Worm (Caenorhabditis elegans) whole organism, mixed stage, embryonic: ENCODE measurements around the gene ZK84.4.

Source experiments
- M03D4.4 ChIP-seq: sonication (generic microtip); optimal IDR thresholded peaks from 2 replicates; lab custom pipeline; 2017; ENCODE audit warnings: mild to moderate bottlenecking, missing genetic modification characterization, missing compliant biosample characterization
- bed-3 ChIP-seq: fragments of 200-800 bp; sonication (Bioruptor generic); optimal IDR thresholded peaks from 3 replicates; lab custom pipeline; 2018; ENCODE audit warnings: mild to moderate bottlenecking, missing genetic modification characterization, moderate library complexity, missing compliant biosample characterization
- blmp-1 ChIP-seq: fragments of 150-350 bp; optimal IDR thresholded peaks from 2 replicates; lab custom pipeline; 2014; ENCODE audit warnings: missing biosample characterization, missing genetic modification characterization
- ceh-39 ChIP-seq: fragments of 150-350 bp; optimal IDR thresholded peaks from 2 replicates; lab custom pipeline; 2014; ENCODE audit warnings: missing biosample characterization, missing genetic modification characterization
- ceh-43 ChIP-seq: fragments of 200-800 bp; sonication (Bioruptor generic); optimal IDR thresholded peaks from 2 replicates; lab custom pipeline; 2018; ENCODE audit warnings: mild to moderate bottlenecking, missing genetic modification characterization, moderate library complexity, missing compliant biosample characterization
- ceh-83 ChIP-seq: fragments of 200-800 bp; sonication (Bioruptor generic); optimal IDR thresholded peaks from 2 replicates; lab custom pipeline; 2018; ENCODE audit warnings: mild to moderate bottlenecking, missing genetic modification characterization, missing compliant biosample characterization
- ces-1 ChIP-seq: fragments of 150-350 bp; optimal IDR thresholded peaks from 2 replicates; lab custom pipeline; 2014; ENCODE audit warnings: missing biosample characterization, missing genetic modification reagents, missing genetic modification characterization
- cnd-1 ChIP-seq: fragments of 200-800 bp; sonication (Bioruptor generic); optimal IDR thresholded peaks from 2 replicates; lab custom pipeline; 2018; ENCODE audit warnings: mild to moderate bottlenecking, missing genetic modification characterization, missing compliant biosample characterization
- drap-1 ChIP-seq: fragments of 200-800 bp; sonication (Bioruptor generic); optimal IDR thresholded peaks from 3 replicates; lab custom pipeline; 2018; ENCODE audit warnings: mild to moderate bottlenecking, missing genetic modification characterization, missing compliant biosample characterization
- elt-1 ChIP-seq: sonication (generic microtip); optimal IDR thresholded peaks from 2 replicates; lab custom pipeline; 2017; ENCODE audit warnings: missing genetic modification characterization, mild to moderate bottlenecking, missing compliant biosample characterization, antibody characterized with exemption, moderate library complexity, borderline replicate concordance; ENCODE audit not compliant: insufficient read depth
- elt-3 ChIP-seq: fragments of 150-350 bp; optimal IDR thresholded peaks from 2 replicates; lab custom pipeline; 2014; ENCODE audit warnings: missing biosample characterization, missing genetic modification characterization
- flh-1 ChIP-seq: fragments of 200-800 bp; sonication (Bioruptor generic); optimal IDR thresholded peaks from 2 replicates; lab custom pipeline; 2018; ENCODE audit warnings: mild to moderate bottlenecking, missing genetic modification characterization, moderate library complexity, missing compliant biosample characterization
- ham-2 ChIP-seq: fragments of 200-800 bp; sonication (Bioruptor generic); optimal IDR thresholded peaks from 2 replicates; lab custom pipeline; 2018; ENCODE audit warnings: mild to moderate bottlenecking, missing genetic modification characterization, missing compliant biosample characterization
- hlh-1 ChIP-seq: fragments of 150-350 bp; optimal IDR thresholded peaks from 2 replicates; lab custom pipeline; 2014; ENCODE audit warnings: missing biosample characterization, missing genetic modification reagents, missing genetic modification characterization
- lin-13 ChIP-seq: fragments of 150-350 bp; optimal IDR thresholded peaks from 2 replicates; lab custom pipeline; 2014; ENCODE audit warnings: missing biosample characterization, missing genetic modification characterization
- lin-32 ChIP-seq: fragments of 200-800 bp; sonication (Bioruptor generic); optimal IDR thresholded peaks from 2 replicates; lab custom pipeline; 2018; ENCODE audit warnings: mild to moderate bottlenecking, missing genetic modification characterization, missing compliant biosample characterization
- lsy-2 ChIP-seq: fragments of 150-350 bp; optimal IDR thresholded peaks from 2 replicates; lab custom pipeline; 2014; ENCODE audit warnings: missing biosample characterization, missing genetic modification characterization
- mab-5 ChIP-seq: fragments of 150-350 bp; optimal IDR thresholded peaks from 2 replicates; lab custom pipeline; 2014; ENCODE audit warnings: missing biosample characterization, missing genetic modification characterization
- mep-1 ChIP-seq: fragments of 150-350 bp; optimal IDR thresholded peaks from 2 replicates; lab custom pipeline; 2017; ENCODE audit warnings: missing biosample characterization, missing genetic modification reagents, missing genetic modification characterization, inconsistent platforms
- mls-2 ChIP-seq: sonication (generic microtip); optimal IDR thresholded peaks from 2 replicates; lab custom pipeline; 2016; ENCODE audit warnings: mild to moderate bottlenecking, missing genetic modification characterization, moderate library complexity, missing compliant biosample characterization
- nhr-12 ChIP-seq: fragments of 150-350 bp; optimal IDR thresholded peaks from 2 replicates; lab custom pipeline; 2014; ENCODE audit warnings: missing biosample characterization, missing genetic modification characterization
- nhr-2 ChIP-seq: fragments of 150-350 bp; optimal IDR thresholded peaks from 2 replicates; lab custom pipeline; 2014; ENCODE audit warnings: missing biosample characterization, missing genetic modification characterization
- nhr-237 ChIP-seq: fragments of 150-350 bp; optimal IDR thresholded peaks from 2 replicates; lab custom pipeline; 2014; ENCODE audit warnings: missing biosample characterization, missing genetic modification characterization
- nhr-28 ChIP-seq: fragments of 150-350 bp; optimal IDR thresholded peaks from 2 replicates; lab custom pipeline; 2014; ENCODE audit warnings: missing biosample characterization, missing genetic modification characterization
- nhr-76 ChIP-seq: sonication (generic microtip); optimal IDR thresholded peaks from 2 replicates; lab custom pipeline; 2017; ENCODE audit warnings: missing biosample characterization, missing genetic modification characterization
- pha-4 ChIP-seq: fragments of 150-350 bp; optimal IDR thresholded peaks from 2 replicates; lab custom pipeline; 2018; ENCODE audit warnings: missing biosample characterization, missing genetic modification reagents, missing genetic modification characterization
- sem-2 ChIP-seq: fragments of 200-800 bp; sonication (Bioruptor generic); optimal IDR thresholded peaks from 2 replicates; lab custom pipeline; 2018; ENCODE audit warnings: mild to moderate bottlenecking, missing genetic modification characterization, missing compliant biosample characterization
- snpc-4 ChIP-seq: fragments of 150-350 bp; optimal IDR thresholded peaks from 2 replicates; lab custom pipeline; 2014; ENCODE audit warnings: missing biosample characterization, missing genetic modification characterization
- sptf-1 ChIP-seq: sonication (generic microtip); optimal IDR thresholded peaks from 2 replicates; lab custom pipeline; 2017; ENCODE audit warnings: mild to moderate bottlenecking, missing genetic modification characterization, moderate library complexity, missing compliant biosample characterization
- tbx-8 ChIP-seq: fragments of 200-800 bp; sonication (Bioruptor generic); optimal IDR thresholded peaks from 2 replicates; lab custom pipeline; 2018; ENCODE audit warnings: mild to moderate bottlenecking, missing genetic modification characterization, moderate library complexity, missing compliant biosample characterization
- unc-120 ChIP-seq: sonication (generic microtip); optimal IDR thresholded peaks from 2 replicates; lab custom pipeline; 2017; ENCODE audit warnings: missing genetic modification characterization, missing compliant biosample characterization; ENCODE audit not compliant: poor library complexity, severe bottlenecking
- unc-39 ChIP-seq: fragments of 150-350 bp; optimal IDR thresholded peaks from 2 replicates; lab custom pipeline; 2014; ENCODE audit warnings: missing biosample characterization, missing genetic modification characterization
- unc-62 ChIP-seq: fragments of 150-350 bp; optimal IDR thresholded peaks from 2 replicates; lab custom pipeline; 2014; ENCODE audit warnings: missing biosample characterization, missing genetic modification reagents, missing genetic modification characterization
- zip-8 ChIP-seq: fragments of 150-350 bp; optimal IDR thresholded peaks from 2 replicates; lab custom pipeline; 2014; ENCODE audit warnings: missing biosample characterization, missing genetic modification characterization
- ztf-11 ChIP-seq: fragments of 150-350 bp; optimal IDR thresholded peaks from 2 replicates; lab custom pipeline; 2014; ENCODE audit warnings: missing biosample characterization, missing genetic modification characterization

Gene ZK84.4

ce11 chrII:6047639-6048159, 38.9 kb upstream of the ZK84.4 start, which contains the start of the genes R12C12.6 and ran-5:
Gene R12C12.6 (minus strand): TSS chrII:6047867.
Gene ran-5 (plus strand): TSS chrII:6048109.
- TF ChIP-seq mls-2 (tag; lab: Kevin White, UChicago) (peak; percentile 47), mep-1 (peak; percentile 74), sptf-1 (tag; lab: Kevin White, UChicago) (peak; percentile 62), ceh-43 (GFP tag; lab: Kevin White, UChicago) (peak; percentile 22), lin-32 (no peak), ces-1 (GFP tag; lab: Kevin White, UChicago) (peak; percentile 41), pha-4 (tag; lab: Kevin White, UChicago) (peak; percentile 38), nhr-76 (no peak), ceh-83 (GFP tag; lab: Kevin White, UChicago) (no peak), drap-1 (GFP tag; lab: Kevin White, UChicago) (no peak), blmp-1 (no peak), elt-3 (tag; lab: Kevin White, UChicago) (no peak), unc-120 (tag; lab: Kevin White, UChicago) (no peak), M03D4.4 (tag; lab: Kevin White, UChicago) (peak; percentile 67), nhr-237 (tag; lab: Kevin White, UChicago) (peak; percentile 46), ztf-11 (tag; lab: Kevin White, UChicago) (no peak), nhr-28 (tag; lab: Kevin White, UChicago) (no peak), sem-2 (GFP tag; lab: Kevin White, UChicago) (no peak), nhr-12 (tag; lab: Kevin White, UChicago) (no peak), unc-62 (no peak), unc-39 (no peak), bed-3 (GFP tag; lab: Kevin White, UChicago) (no peak), nhr-2 (tag; lab: Kevin White, UChicago) (no peak), ceh-39 (tag; lab: Kevin White, UChicago) (no peak), tbx-8 (GFP tag; lab: Kevin White, UChicago) (no peak), mab-5 (tag; lab: Kevin White, UChicago) (no peak), snpc-4 (tag; lab: Kevin White, UChicago) (no peak), hlh-1 (no peak), flh-1 (GFP tag; lab: Kevin White, UChicago) (no peak), ham-2 (GFP tag; lab: Kevin White, UChicago) (no peak), lsy-2 (peak; percentile 67), elt-1 (no peak), zip-8 (no peak), lin-13 (tag; lab: Kevin White, UChicago) (peak; percentile 78), cnd-1 (tag; lab: Kevin White, UChicago) (peak; percentile 3)

ce11 chrII:6046023-6046631, 37.3 kb upstream of the ZK84.4 start:
- TF ChIP-seq ceh-43 (GFP tag; lab: Kevin White, UChicago) (no peak), ces-1 (GFP tag; lab: Kevin White, UChicago) (peak; percentile 7)

ce11 chrII:6045048-6045447, 36.3 kb upstream of the ZK84.4 start, which contains the start of gene R12C12.5:
Gene R12C12.5 (minus strand): TSS chrII:6045148.
- TF ChIP-seq nhr-28 (tag; lab: Kevin White, UChicago) (no peak), drap-1 (GFP tag; lab: Kevin White, UChicago) (no peak), ceh-83 (GFP tag; lab: Kevin White, UChicago) (no peak), ztf-11 (tag; lab: Kevin White, UChicago) (no peak), flh-1 (GFP tag; lab: Kevin White, UChicago) (no peak), zip-8 (no peak), nhr-76 (no peak), elt-1 (no peak), elt-3 (tag; lab: Kevin White, UChicago) (no peak), lsy-2 (no peak), nhr-237 (tag; lab: Kevin White, UChicago) (no peak), nhr-12 (tag; lab: Kevin White, UChicago) (no peak)
